Worm (Caenorhabditis elegans) whole organism, young adult: ENCODE measurements around the gene T10H4.4.

Source experiments
- F49E8.2 ChIP-seq: sonication (generic microtip); optimal IDR thresholded peaks from 3 replicates; lab custom pipeline; 2017; ENCODE audit warnings: missing genetic modification characterization, mild to moderate bottlenecking, missing compliant biosample characterization, antibody characterized with exemption, moderate library complexity; ENCODE audit not compliant: insufficient read depth
- ama-1 ChIP-seq, 3 experiments: fragments of 150-350 bp in 1 of 3; sonication (generic microtip) in 2 of 3; optimal IDR thresholded peaks; 2 replicates each; lab custom pipeline; 2014 to 2018; ENCODE audit warnings: missing biosample characterization in 2 of 3, missing genetic modification characterization in 2 of 3, missing genetic modification reagents in 2 of 3
- cebp-1 ChIP-seq, 2 experiments: fragments of 200-800 bp in 1 of 2; sonication (Bioruptor generic) in 1 of 2; sonication (generic microtip) in 1 of 2; IDR thresholded peaks in 1 of 2; optimal IDR thresholded peaks in 1 of 2; 2 replicates each; pipeline versions ENCODE4 v1.3.6 to Lab custom; 2017 to 2022; ENCODE audit warnings: missing compliant biosample characterization in 2 of 2, missing genetic modification characterization in 2 of 2, mild to moderate bottlenecking in 1 of 2, missing genetic modification reagents in 1 of 2, moderate library complexity in 1 of 2
- ceh-79 ChIP-seq: sonication (generic microtip); optimal IDR thresholded peaks from 2 replicates; lab custom pipeline; 2017; ENCODE audit warnings: mild to moderate bottlenecking, missing genetic modification characterization, missing compliant biosample characterization
- ekl-4 ChIP-seq: fragments of 200-800 bp; sonication (Bioruptor generic); IDR thresholded peaks from 2 replicates; pipeline ENCODE4 v1.3.6; 2022; ENCODE audit warnings: missing genetic modification reagents, missing genetic modification characterization, missing compliant biosample characterization
- ets-4 ChIP-seq: fragments of 200-800 bp; sonication (Bioruptor generic); optimal IDR thresholded peaks from 2 replicates; lab custom pipeline; 2018; ENCODE audit warnings: mild to moderate bottlenecking, missing genetic modification characterization, missing compliant biosample characterization
- hlh-12 ChIP-seq: sonication (generic microtip); optimal IDR thresholded peaks from 2 replicates; lab custom pipeline; 2016; ENCODE audit warnings: missing genetic modification characterization, missing compliant biosample characterization
- lag-1 ChIP-seq: fragments of 200-800 bp; sonication (Bioruptor generic); IDR thresholded peaks from 2 replicates; pipeline ENCODE4 v1.3.6; 2022; ENCODE audit warnings: missing genetic modification reagents, missing genetic modification characterization, missing compliant biosample characterization
- madf-3 ChIP-seq: fragments of 200-800 bp; sonication (Bioruptor generic); IDR thresholded peaks from 2 replicates; pipeline ENCODE4 v1.3.6; 2022; ENCODE audit warnings: missing genetic modification reagents, missing genetic modification characterization, missing compliant biosample characterization
- mxl-1 ChIP-seq: sonication (generic microtip); optimal IDR thresholded peaks from 2 replicates; lab custom pipeline; 2016; ENCODE audit warnings: missing genetic modification characterization, missing compliant biosample characterization
- nfya-1 ChIP-seq: sonication (generic microtip); optimal IDR thresholded peaks from 2 replicates; lab custom pipeline; 2017; ENCODE audit warnings: antibody characterized with exemption, missing compliant biosample characterization, missing genetic modification characterization, borderline replicate concordance; ENCODE audit not compliant: insufficient read depth
- pha-4 ChIP-seq: fragments of 150-350 bp; sonication (generic microtip); optimal IDR thresholded peaks from 2 replicates; lab custom pipeline; 2014; ENCODE audit warnings: missing biosample characterization, missing genetic modification reagents, missing genetic modification characterization
- repo-1 ChIP-seq: sonication (generic microtip); optimal IDR thresholded peaks from 2 replicates; lab custom pipeline; 2017; ENCODE audit warnings: mild to moderate bottlenecking, missing genetic modification characterization, missing compliant biosample characterization
- unc-62 ChIP-seq: fragments of 150-350 bp; optimal IDR thresholded peaks from 2 replicates; lab custom pipeline; 2014; ENCODE audit warnings: missing biosample characterization, missing genetic modification reagents, missing genetic modification characterization

- TF ChIP-seq mxl-1, result no peak
- no peak for TF ChIP-seq madf-3 (GFP tag; lab: Robert Waterston, UW)
- TF ChIP-seq ceh-79, result no peak
- TF ChIP-seq hlh-12 (tag; lab: Kevin White, UChicago), result no peak
- TF ChIP-seq nfya-1 (tag; lab: Kevin White, UChicago), result no peak
- TF ChIP-seq pha-4, result no peak
- no peak for TF ChIP-seq lag-1 (GFP tag; lab: Robert Waterston, UW)
- no peak for TF ChIP-seq cebp-1 (GFP tag; IDR thresholded peaks at IDR 0.05; lab: Robert Waterston, UW)
- no peak for TF ChIP-seq cebp-1 (tag; optimal IDR thresholded peaks at IDR 0.05; lab: Kevin White, UChicago)
- TF ChIP-seq repo-1 (tag; lab: Kevin White, UChicago), result no peak
- no peak for TF ChIP-seq unc-62 (GFP tag; lab: Kevin White, UChicago)
- no peak for TF ChIP-seq ets-4
- TF ChIP-seq ama-1 (optimal IDR thresholded peaks at IDR 0.05; lab: Kevin White, UChicago), result no peak
- no peak for TF ChIP-seq ama-1 (GFP tag; optimal IDR thresholded peaks at IDR 0.05; lab: Kevin White, UChicago)
- no peak for TF ChIP-seq ekl-4
- no peak for TF ChIP-seq F49E8.2 (tag; lab: Kevin White, UChicago)
Observed at ce11 chrV:15267405-15267804, 4.8 kb downstream of the T10H4.4 start, which contains the start of gene T10H4.13.
